Worm (Caenorhabditis elegans) whole organism, L2 larva: ENCODE results near the gene Y49E10.10.

Experiments
- C34F6.9 ChIP-seq: fragments of 150-350 bp; optimal IDR thresholded peaks from 2 replicates; lab custom pipeline; 2014; ENCODE audit warnings: missing biosample characterization, missing genetic modification characterization
- F13H6.1 ChIP-seq: sonication (generic microtip); optimal IDR thresholded peaks from 2 replicates; lab custom pipeline; 2016; ENCODE audit warnings: missing genetic modification characterization, missing compliant biosample characterization
- R02D3.7 ChIP-seq: fragments of 150-350 bp; optimal IDR thresholded peaks from 2 replicates; lab custom pipeline; 2014; ENCODE audit warnings: missing biosample characterization, missing genetic modification characterization
- Y55F3AM.14 ChIP-seq: fragments of 200-800 bp; sonication (Bioruptor generic); optimal IDR thresholded peaks from 2 replicates; lab custom pipeline; 2018; ENCODE audit warnings: mild to moderate bottlenecking, missing genetic modification characterization, missing compliant biosample characterization
- ZK546.5 ChIP-seq: sonication (generic microtip); optimal IDR thresholded peaks from 2 replicates; lab custom pipeline; 2017; ENCODE audit warnings: missing biosample characterization, missing genetic modification characterization
- alr-1 ChIP-seq: fragments of 150-350 bp; optimal IDR thresholded peaks from 2 replicates; lab custom pipeline; 2014; ENCODE audit warnings: missing biosample characterization, missing genetic modification characterization
- ama-1 ChIP-seq: fragments of 150-350 bp; optimal IDR thresholded peaks from 2 replicates; lab custom pipeline; 2018; ENCODE audit warnings: inconsistent platforms
- blmp-1 ChIP-seq: sonication (generic microtip); optimal IDR thresholded peaks from 2 replicates; lab custom pipeline; 2017; ENCODE audit warnings: missing genetic modification characterization, mild to moderate bottlenecking, missing compliant biosample characterization, antibody characterized with exemption, moderate library complexity; ENCODE audit not compliant: insufficient read depth
- ceh-16 ChIP-seq: fragments of 150-350 bp; optimal IDR thresholded peaks from 2 replicates; lab custom pipeline; 2014; ENCODE audit warnings: missing biosample characterization, missing genetic modification characterization
- ceh-82 ChIP-seq: fragments of 150-350 bp; optimal IDR thresholded peaks from 2 replicates; lab custom pipeline; 2014; ENCODE audit warnings: missing biosample characterization, missing genetic modification characterization
- crh-2 ChIP-seq: sonication (generic microtip); optimal IDR thresholded peaks from 2 replicates; lab custom pipeline; 2017; ENCODE audit warnings: missing biosample characterization, missing genetic modification characterization
- elt-1 ChIP-seq: fragments of 150-350 bp; optimal IDR thresholded peaks from 2 replicates; lab custom pipeline; 2014; ENCODE audit warnings: missing biosample characterization, missing genetic modification characterization
- elt-3 ChIP-seq: sonication (generic microtip); optimal IDR thresholded peaks from 2 replicates; lab custom pipeline; 2017; ENCODE audit warnings: missing biosample characterization, missing genetic modification characterization
- fos-1 ChIP-seq: fragments of 150-350 bp; optimal IDR thresholded peaks from 2 replicates; lab custom pipeline; 2014; ENCODE audit warnings: missing biosample characterization, missing genetic modification characterization
- gmeb-1 ChIP-seq: fragments of 150-350 bp; optimal IDR thresholded peaks from 2 replicates; lab custom pipeline; 2014; ENCODE audit warnings: missing biosample characterization, missing genetic modification characterization
- lin-11 ChIP-seq: fragments of 150-350 bp; sonication (generic microtip); optimal IDR thresholded peaks from 2 replicates; lab custom pipeline; 2014; ENCODE audit warnings: missing biosample characterization, missing genetic modification characterization, inconsistent platforms, mixed read lengths
- lin-13 ChIP-seq: fragments of 150-350 bp; optimal IDR thresholded peaks from 2 replicates; lab custom pipeline; 2014; ENCODE audit warnings: missing biosample characterization, missing genetic modification reagents, missing genetic modification characterization
- lin-39 ChIP-seq: fragments of 150-350 bp; optimal IDR thresholded peaks from 2 replicates; lab custom pipeline; 2014; ENCODE audit warnings: missing biosample characterization, missing genetic modification reagents, missing genetic modification characterization
- lsy-2 ChIP-seq, 2 experiments: fragments of 150-350 bp in 1 of 2; sonication (generic microtip) in 1 of 2; optimal IDR thresholded peaks; 2 replicates each; lab custom pipeline; 2014 to 2017; ENCODE audit warnings: missing biosample characterization in 2 of 2, missing genetic modification characterization in 2 of 2
- mab-5 ChIP-seq: fragments of 150-350 bp; optimal IDR thresholded peaks from 2 replicates; lab custom pipeline; 2014; ENCODE audit warnings: missing biosample characterization, missing genetic modification characterization
- mbf-1 ChIP-seq: sonication (generic microtip); optimal IDR thresholded peaks from 2 replicates; lab custom pipeline; 2017; ENCODE audit warnings: missing biosample characterization, missing genetic modification characterization
- mdl-1 ChIP-seq, 2 experiments: fragments of 150-350 bp in 1 of 2; sonication (generic microtip) in 1 of 2; optimal IDR thresholded peaks; 2 replicates each; lab custom pipeline; 2017; ENCODE audit warnings: missing biosample characterization in 2 of 2, missing genetic modification characterization in 2 of 2
- nhr-10 ChIP-seq: sonication (generic microtip); optimal IDR thresholded peaks from 2 replicates; lab custom pipeline; 2017; ENCODE audit warnings: missing biosample characterization, missing genetic modification characterization
- nhr-11 ChIP-seq: fragments of 150-350 bp; optimal IDR thresholded peaks from 2 replicates; lab custom pipeline; 2014; ENCODE audit warnings: missing biosample characterization, missing genetic modification characterization
- nhr-12 ChIP-seq: fragments of 150-350 bp; optimal IDR thresholded peaks from 2 replicates; lab custom pipeline; 2014; ENCODE audit warnings: missing biosample characterization, missing genetic modification characterization
- nhr-129 ChIP-seq: fragments of 150-350 bp; optimal IDR thresholded peaks from 2 replicates; lab custom pipeline; 2014; ENCODE audit warnings: missing biosample characterization, missing genetic modification characterization
- nhr-21 ChIP-seq: fragments of 150-350 bp; optimal IDR thresholded peaks from 2 replicates; lab custom pipeline; 2014; ENCODE audit warnings: missing biosample characterization, missing genetic modification characterization
- nhr-23 ChIP-seq: fragments of 150-350 bp; optimal IDR thresholded peaks from 2 replicates; lab custom pipeline; 2014; ENCODE audit warnings: missing biosample characterization, missing genetic modification reagents, missing genetic modification characterization
- nhr-237 ChIP-seq: fragments of 150-350 bp; optimal IDR thresholded peaks from 2 replicates; lab custom pipeline; 2014; ENCODE audit warnings: missing biosample characterization, missing genetic modification characterization
- nhr-25 ChIP-seq: fragments of 150-350 bp; sonication (generic microtip); optimal IDR thresholded peaks from 3 replicates; lab custom pipeline; 2014; ENCODE audit warnings: missing biosample characterization, missing genetic modification characterization
- nhr-6 ChIP-seq: fragments of 150-350 bp; optimal IDR thresholded peaks from 2 replicates; lab custom pipeline; 2014; ENCODE audit warnings: missing biosample characterization, missing genetic modification characterization
- peb-1 ChIP-seq: fragments of 150-350 bp; optimal IDR thresholded peaks from 2 replicates; lab custom pipeline; 2014; ENCODE audit warnings: missing biosample characterization, missing genetic modification characterization
- sem-4 ChIP-seq: fragments of 150-350 bp; optimal IDR thresholded peaks from 2 replicates; lab custom pipeline; 2014; ENCODE audit warnings: missing biosample characterization, missing genetic modification reagents, missing genetic modification characterization
- skn-1 ChIP-seq: sonication (generic microtip); optimal IDR thresholded peaks from 2 replicates; lab custom pipeline; 2017; ENCODE audit warnings: missing biosample characterization, missing genetic modification characterization
- sma-3 ChIP-seq: sonication (generic microtip); optimal IDR thresholded peaks from 2 replicates; lab custom pipeline; 2016; ENCODE audit warnings: missing genetic modification reagents, missing genetic modification characterization, missing compliant biosample characterization
- sma-9 ChIP-seq, 2 experiments: fragments of 150-350 bp in 1 of 2; sonication (generic microtip) in 1 of 2; optimal IDR thresholded peaks; 2 replicates each; lab custom pipeline; 2014 to 2016; ENCODE audit warnings: missing genetic modification characterization in 2 of 2, mild to moderate bottlenecking in 1 of 2, missing biosample characterization in 1 of 2, missing compliant biosample characterization in 1 of 2, missing genetic modification reagents in 1 of 2, moderate library complexity in 1 of 2
- unc-39 ChIP-seq: fragments of 150-350 bp; optimal IDR thresholded peaks from 2 replicates; lab custom pipeline; 2014; ENCODE audit warnings: missing biosample characterization, missing genetic modification characterization
- unc-55 ChIP-seq: fragments of 150-350 bp; sonication (generic microtip); optimal IDR thresholded peaks from 3 replicates; lab custom pipeline; 2014; ENCODE audit warnings: missing biosample characterization, missing genetic modification reagents, missing genetic modification characterization
- unc-62 ChIP-seq: fragments of 150-350 bp; optimal IDR thresholded peaks from 2 replicates; lab custom pipeline; 2014; ENCODE audit warnings: missing biosample characterization, missing genetic modification reagents, missing genetic modification characterization
- zag-1 ChIP-seq: fragments of 150-350 bp; optimal IDR thresholded peaks from 2 replicates; lab custom pipeline; 2014; ENCODE audit warnings: missing biosample characterization, missing genetic modification characterization
- ztf-1 ChIP-seq: fragments of 200-800 bp; sonication (Bioruptor generic); conservative IDR thresholded peaks from 2 replicates; pipeline ENCODE4 v1.3.6; 2022; ENCODE audit warnings: missing genetic modification characterization, missing compliant biosample characterization
- ztf-11 ChIP-seq: sonication (generic microtip); optimal IDR thresholded peaks from 2 replicates; lab custom pipeline; 2017; ENCODE audit warnings: missing biosample characterization, missing genetic modification characterization
- ztf-4 ChIP-seq: fragments of 150-350 bp; optimal IDR thresholded peaks from 2 replicates; lab custom pipeline; 2014; ENCODE audit warnings: missing biosample characterization, missing genetic modification characterization

The Y49E10.10 gene

DNA sequence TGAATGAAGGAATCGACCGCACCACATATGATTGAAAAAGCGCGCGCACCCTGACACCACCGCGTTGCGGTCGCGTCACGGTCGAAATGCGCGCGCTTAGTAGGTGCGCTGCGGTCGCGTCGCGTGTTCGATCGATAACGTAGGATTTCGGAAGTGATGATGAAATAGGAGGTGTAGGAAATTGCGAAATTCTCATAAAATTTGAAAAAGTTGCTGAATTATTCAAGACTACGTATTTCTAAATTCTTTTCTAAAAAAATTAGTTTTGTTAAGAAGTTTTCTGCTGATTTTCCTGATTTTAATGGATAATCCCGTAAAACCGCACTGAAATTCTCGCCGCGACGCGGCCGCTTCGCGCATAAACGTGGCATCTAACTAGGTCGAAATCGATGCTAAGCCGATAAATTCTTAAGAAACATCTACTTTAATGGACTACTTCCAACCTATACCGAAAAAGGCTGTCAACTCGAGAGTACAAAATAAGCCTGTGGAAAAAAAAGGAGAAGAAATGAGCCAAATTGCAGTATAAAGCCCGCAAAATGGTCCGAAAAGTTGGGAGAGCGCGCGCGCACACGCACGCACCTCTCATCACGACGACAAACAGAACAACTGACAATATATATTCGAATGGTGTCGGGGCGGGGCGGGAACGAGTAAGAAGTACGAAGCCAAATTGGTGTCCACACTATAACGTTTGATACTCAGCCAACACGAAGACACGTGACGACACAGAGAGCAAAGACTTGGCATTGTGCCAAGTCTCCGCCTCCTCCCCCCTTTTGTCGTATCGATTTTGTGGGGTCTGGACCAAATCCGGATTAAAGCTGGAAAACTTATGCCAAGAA is 26.6 kb upstream of the Y49E10.10 start, which contains the start of gene his-72:
his-72 (minus strand) TSS at position 589 of the 845 bp plus-strand sequence.
- peak; percentile 19 for TF ChIP-seq nhr-6 (tag; lab: Kevin White, UChicago)
- peak in 1 of 2 experiments; percentile 65 for TF ChIP-seq lsy-2 (tag; optimal IDR thresholded peaks at IDR 0.05; lab: Kevin White, UChicago)
- TF ChIP-seq nhr-25 (tag; lab: Kevin White, UChicago): peak; percentile 62
- TF ChIP-seq ztf-4 (tag; lab: Kevin White, UChicago): no peak
- no peak for TF ChIP-seq nhr-10 (tag; lab: Kevin White, UChicago)
- TF ChIP-seq mab-5 (tag; lab: Kevin White, UChicago): peak; percentile 35
- TF ChIP-seq sma-9 (GFP tag; optimal IDR thresholded peaks at IDR 0.05; lab: Kevin White, UChicago): peak; percentile 48
- no peak for TF ChIP-seq sma-9 (tag; optimal IDR thresholded peaks at IDR 0.05; lab: Kevin White, UChicago)
- TF ChIP-seq crh-2 (tag; lab: Kevin White, UChicago): peak; percentile 9
- peak; percentile 93 for TF ChIP-seq ama-1 (lab: Kevin White, UChicago)
- peak; percentile 8 for TF ChIP-seq lin-11 (tag; lab: Kevin White, UChicago)
- no peak for TF ChIP-seq lin-39 (tag; lab: Kevin White, UChicago)
- TF ChIP-seq lin-13: peak; percentile 77
- TF ChIP-seq ceh-16: no peak
- peak; percentile 42 for TF ChIP-seq unc-55 (GFP tag; lab: Kevin White, UChicago)
- peak; percentile 51 for TF ChIP-seq nhr-129 (tag; lab: Kevin White, UChicago)
- TF ChIP-seq skn-1 (tag; lab: Kevin White, UChicago): no peak
- TF ChIP-seq sma-3 (GFP tag; lab: Kevin White, UChicago): peak; percentile 17
- peak; percentile 9 for TF ChIP-seq zag-1 (tag; lab: Kevin White, UChicago)
- peak; percentile 8 for TF ChIP-seq nhr-21 (tag; lab: Kevin White, UChicago)
- TF ChIP-seq fos-1 (tag; lab: Kevin White, UChicago): peak; percentile 7
- peak; percentile 29 to 62 for TF ChIP-seq mdl-1 (tag; optimal IDR thresholded peaks at IDR 0.05; lab: Kevin White, UChicago)
- TF ChIP-seq ZK546.5: no peak
- peak; percentile 47 for TF ChIP-seq gmeb-1 (tag; lab: Kevin White, UChicago)
- TF ChIP-seq nhr-237: no peak
- peak; percentile 10 for TF ChIP-seq blmp-1
- TF ChIP-seq F13H6.1: peak; percentile 52
- TF ChIP-seq C34F6.9 (tag; lab: Kevin White, UChicago): peak; percentile 73
- peak; percentile 63 for TF ChIP-seq sem-4 (tag; lab: Kevin White, UChicago)

DNA sequence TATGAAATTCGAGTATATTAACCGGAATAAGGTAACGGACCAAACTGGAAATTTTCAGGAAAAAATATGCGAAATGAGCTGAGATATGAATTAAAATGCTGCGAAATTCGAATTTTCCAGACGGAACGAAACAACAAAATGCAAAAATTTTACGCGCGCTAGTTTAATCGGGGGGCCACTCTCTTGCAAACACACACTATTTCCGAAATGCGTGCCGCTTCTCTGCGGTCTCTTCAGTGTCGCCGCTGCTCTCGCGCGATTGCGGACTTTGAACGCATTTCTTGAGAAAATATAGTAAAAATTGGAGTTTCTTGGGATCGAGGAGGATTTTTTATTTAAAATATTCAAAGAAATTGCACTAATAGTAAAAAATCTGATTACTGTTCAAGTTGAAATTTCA is 25.8 kb upstream of the Y49E10.10 start:
- TF ChIP-seq unc-55 (GFP tag; lab: Kevin White, UChicago) (peak; percentile 68), unc-62 (GFP tag; lab: Kevin White, UChicago) (no peak), gmeb-1 (tag; lab: Kevin White, UChicago) (peak; percentile 3), peb-1 (tag; lab: Kevin White, UChicago) (no peak), mbf-1 (tag; lab: Kevin White, UChicago) (peak; percentile 15), lin-11 (tag; lab: Kevin White, UChicago) (peak; percentile 75), nhr-129 (tag; lab: Kevin White, UChicago) (peak; percentile 2), sem-4 (tag; lab: Kevin White, UChicago) (peak; percentile 56)

DNA sequence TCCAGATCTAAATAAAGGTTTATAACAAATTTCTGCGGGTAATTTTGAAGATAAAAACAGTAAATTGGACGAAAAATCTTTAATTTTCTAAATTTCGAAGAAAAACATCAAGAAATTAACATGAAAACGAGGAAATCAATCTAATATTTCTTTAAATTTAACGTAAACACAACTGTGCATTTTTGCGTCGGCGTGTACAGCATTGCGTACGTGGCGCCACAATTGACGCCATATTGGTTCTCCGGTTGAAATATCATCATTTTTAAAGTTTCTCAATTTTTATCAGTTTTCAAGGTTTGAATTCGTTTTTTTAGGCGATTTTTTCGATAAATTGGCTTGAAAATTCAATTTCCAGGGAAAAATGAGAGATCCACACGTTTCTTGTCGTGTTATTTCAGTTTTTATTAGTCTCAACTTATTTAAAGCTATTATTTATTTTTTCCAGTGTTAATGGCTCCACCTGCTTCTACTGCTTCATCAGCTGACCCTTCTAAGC is 25.2 kb upstream of the Y49E10.10 start, which contains the start of gene rpt-6:
rpt-6 (plus strand) TSS at position 446 of the 496 bp plus-strand sequence.
- TF ChIP-seq sma-9 (GFP tag; optimal IDR thresholded peaks at IDR 0.05; lab: Kevin White, UChicago) (peak; percentile 67), sma-9 (tag; optimal IDR thresholded peaks at IDR 0.05; lab: Kevin White, UChicago) (no peak), ztf-1 (GFP tag; lab: Robert Waterston, UW) (no peak), ztf-11 (tag; lab: Kevin White, UChicago) (no peak), ceh-82 (tag; lab: Kevin White, UChicago) (no peak), nhr-10 (tag; lab: Kevin White, UChicago) (no peak), blmp-1 (no peak), nhr-21 (tag; lab: Kevin White, UChicago) (no peak), mab-5 (tag; lab: Kevin White, UChicago) (peak; percentile 54), fos-1 (tag; lab: Kevin White, UChicago) (no peak), nhr-11 (tag; lab: Kevin White, UChicago) (no peak), unc-55 (GFP tag; lab: Kevin White, UChicago) (peak; percentile 75), ztf-4 (tag; lab: Kevin White, UChicago) (no peak), elt-1 (tag; lab: Kevin White, UChicago) (no peak), R02D3.7 (no peak), nhr-25 (tag; lab: Kevin White, UChicago) (peak; percentile 8), alr-1 (tag; lab: Kevin White, UChicago) (no peak), sem-4 (tag; lab: Kevin White, UChicago) (no peak), lsy-2 (tag; optimal IDR thresholded peaks at IDR 0.05; lab: Kevin White, UChicago) (peak; percentile 59 to 77), ZK546.5 (no peak), peb-1 (tag; lab: Kevin White, UChicago) (no peak), lin-11 (tag; lab: Kevin White, UChicago) (no peak), nhr-23 (no peak), nhr-12 (tag; lab: Kevin White, UChicago) (no peak), Y55F3AM.14 (GFP tag; lab: Kevin White, UChicago) (no peak), unc-62 (GFP tag; lab: Kevin White, UChicago) (no peak), C34F6.9 (tag; lab: Kevin White, UChicago) (peak; percentile 51), unc-39 (tag; lab: Kevin White, UChicago) (no peak), zag-1 (tag; lab: Kevin White, UChicago) (no peak), gmeb-1 (tag; lab: Kevin White, UChicago) (peak; percentile 70), lin-39 (tag; lab: Kevin White, UChicago) (no peak), elt-3 (no peak)
